Fruit fly (Drosophila melanogaster): ENCODE measurements around the gene smo.
A peak's percentile ranks its signal among the peaks of the same experiment; 100 is the strongest.

Gene smo

dm6 chr2L:250507-251215, 26.7 kb upstream of the smo start, which contains the start of gene kis:
TSS of gene kis (minus strand) at chr2L:250823.
- TF ChIP-seq GATAd (GFP tag; optimal IDR thresholded peaks at IDR 0.05) (no peak), psq (GFP tag; optimal IDR thresholded peaks at IDR 0.05) (peak; percentile 95), Rel (GFP tag; optimal IDR thresholded peaks at IDR 0.05) (no peak), Rel (tag; optimal IDR thresholded peaks at IDR 0.05) (peak; percentile 31), lola (GFP tag; optimal IDR thresholded peaks at IDR 0.05) (no peak), fru (GFP tag; optimal IDR thresholded peaks at IDR 0.05) (no peak), Jra (GFP tag; optimal IDR thresholded peaks at IDR 0.05) (peak; percentile 64), Dfd (GFP tag; optimal IDR thresholded peaks at IDR 0.05) (no peak), tai (GFP tag; optimal IDR thresholded peaks at IDR 0.05) (no peak), h (GFP tag; optimal IDR thresholded peaks at IDR 0.05) (peak; percentile 69), Hnf4 (GFP tag; optimal IDR thresholded peaks at IDR 0.05) (no peak), N (GFP tag; optimal IDR thresholded peaks at IDR 0.05) (no peak), Hr78 (GFP tag; optimal IDR thresholded peaks at IDR 0.05) (no peak), dmrt93B (GFP tag; optimal IDR thresholded peaks at IDR 0.05) (no peak), Vsx2 (GFP tag; optimal IDR thresholded peaks at IDR 0.05; ENCODE audit: partially characterized antibody) (no peak), Sp1 (GFP tag; optimal IDR thresholded peaks at IDR 0.05) (peak; percentile 55), foxo (GFP tag; optimal IDR thresholded peaks at IDR 0.05) (peak in 1 of 2 experiments; percentile 48), Mio (GFP tag; optimal IDR thresholded peaks at IDR 0.05) (no peak), OdsH (GFP tag; optimal IDR thresholded peaks at IDR 0.05) (peak; percentile 5), woc (GFP tag; optimal IDR thresholded peaks at IDR 0.05) (peak; percentile 11), dl (GFP tag; optimal IDR thresholded peaks at IDR 0.05; ENCODE audit: insufficient read depth in 1 of 2, partially characterized antibody in 2 of 2) (no peak), CrebA (GFP tag; optimal IDR thresholded peaks at IDR 0.05; ENCODE audit: borderline replicate concordance) (no peak), jim (GFP tag; optimal IDR thresholded peaks at IDR 0.05) (no peak), sage (GFP tag; optimal IDR thresholded peaks at IDR 0.05) (no peak), HLH106 (tag; optimal IDR thresholded peaks at IDR 0.05) (peak; percentile 34), CG32264 (GFP tag; optimal IDR thresholded peaks at IDR 0.05) (no peak), usp (GFP tag; optimal IDR thresholded peaks at IDR 0.05) (no peak), sv (GFP tag; optimal IDR thresholded peaks at IDR 0.05) (no peak), ey (GFP tag; optimal IDR thresholded peaks at IDR 0.05) (no peak), dsf (GFP tag; optimal IDR thresholded peaks at IDR 0.05; ENCODE audit: borderline replicate concordance) (no peak), rgr (GFP tag; optimal IDR thresholded peaks at IDR 0.05) (peak; percentile 21), pan (optimal IDR thresholded peaks at IDR 0.05) (no peak), Hr83 (GFP tag; optimal IDR thresholded peaks at IDR 0.05; ENCODE audit: poor library complexity, severe bottlenecking) (peak; percentile 33), CG9705 (GFP tag; optimal IDR thresholded peaks at IDR 0.05) (peak; percentile 20), Myc (optimal IDR thresholded peaks at IDR 0.05) (peak; percentile 13), Abd-B (GFP tag; optimal IDR thresholded peaks at IDR 0.05) (no peak), br (GFP tag; optimal IDR thresholded peaks at IDR 0.05) (peak; percentile 41), Dif (GFP tag; optimal IDR thresholded peaks at IDR 0.05; ENCODE audit: partially characterized antibody) (no peak), brk (GFP tag; optimal IDR thresholded peaks at IDR 0.05) (no peak)

dm6 chr2L:252174-252573, 25.2 kb upstream of the smo start, which contains the start of gene Rpp30:
TSS of gene Rpp30 (minus strand) at chr2L:252373.
- no peak for TF ChIP-seq fru (GFP tag; optimal IDR thresholded peaks at IDR 0.05)
- no peak for TF ChIP-seq dsf (GFP tag; optimal IDR thresholded peaks at IDR 0.05; ENCODE audit: borderline replicate concordance)
- TF ChIP-seq h (GFP tag; optimal IDR thresholded peaks at IDR 0.05): no peak
- TF ChIP-seq Sp1 (GFP tag; optimal IDR thresholded peaks at IDR 0.05): no peak
- TF ChIP-seq Hr83 (GFP tag; optimal IDR thresholded peaks at IDR 0.05; ENCODE audit: poor library complexity, severe bottlenecking): no peak
- TF ChIP-seq tai (GFP tag; optimal IDR thresholded peaks at IDR 0.05): no peak
- no peak for TF ChIP-seq foxo (GFP tag; optimal IDR thresholded peaks at IDR 0.05)
- no peak for TF ChIP-seq rgr (GFP tag; optimal IDR thresholded peaks at IDR 0.05)
- TF ChIP-seq Hr78 (GFP tag; optimal IDR thresholded peaks at IDR 0.05): no peak
- TF ChIP-seq Myc (optimal IDR thresholded peaks at IDR 0.05): no peak
- TF ChIP-seq jim (GFP tag; optimal IDR thresholded peaks at IDR 0.05): no peak
